Worm (Caenorhabditis elegans) whole organism, early embryonic: Measurements from ENCODE around the gene Y57A10B.7.

Source experiments
- B0310.2 ChIP-seq: sonication (generic microtip); optimal IDR thresholded peaks from 2 replicates; lab custom pipeline; 2016; ENCODE audit warnings: mild to moderate bottlenecking, missing genetic modification characterization, missing compliant biosample characterization
- F13C5.2 ChIP-seq: sonication (generic microtip); optimal IDR thresholded peaks from 2 replicates; lab custom pipeline; 2017; ENCODE audit warnings: mild to moderate bottlenecking, missing genetic modification characterization, inconsistent platforms, missing compliant biosample characterization
- aly-1 ChIP-seq: sonication (generic microtip); optimal IDR thresholded peaks from 2 replicates; lab custom pipeline; 2016; ENCODE audit warnings: missing genetic modification characterization, missing compliant biosample characterization
- ama-1 ChIP-seq: fragments of 150-350 bp; optimal IDR thresholded peaks from 2 replicates; lab custom pipeline; 2014
- ceh-13 ChIP-seq: fragments of 200-800 bp; sonication (Bioruptor generic); optimal IDR thresholded peaks from 2 replicates; lab custom pipeline; 2018; ENCODE audit warnings: mild to moderate bottlenecking, missing genetic modification characterization, missing compliant biosample characterization
- ceh-36 ChIP-seq: sonication (generic microtip); optimal IDR thresholded peaks from 2 replicates; lab custom pipeline; 2016; ENCODE audit warnings: missing genetic modification characterization, inconsistent platforms, missing compliant biosample characterization
- ets-7 ChIP-seq: sonication (generic microtip); optimal IDR thresholded peaks from 2 replicates; lab custom pipeline; 2016; ENCODE audit warnings: missing genotype, missing genetic modification characterization, missing compliant biosample characterization
- flt-1 ChIP-seq: fragments of 200-800 bp; sonication (Bioruptor generic); IDR thresholded peaks from 2 replicates; pipeline ENCODE4 v1.3.6; 2022; ENCODE audit warnings: missing genetic modification characterization, missing compliant biosample characterization
- hmbx-1 ChIP-seq: sonication (generic microtip); optimal IDR thresholded peaks from 2 replicates; lab custom pipeline; 2016; ENCODE audit warnings: mild to moderate bottlenecking, missing genetic modification characterization, missing compliant biosample characterization
- hmg-4 ChIP-seq: fragments of 200-800 bp; sonication (Bioruptor generic); optimal IDR thresholded peaks from 2 replicates; lab custom pipeline; 2018; ENCODE audit warnings: mild to moderate bottlenecking, missing genetic modification characterization, missing compliant biosample characterization
- hnd-1 ChIP-seq: sonication (generic microtip); optimal IDR thresholded peaks from 2 replicates; lab custom pipeline; 2016; ENCODE audit warnings: missing genetic modification characterization, missing compliant biosample characterization
- pes-1 ChIP-seq: fragments of 200-800 bp; sonication (Bioruptor generic); IDR thresholded peaks from 2 replicates; pipeline ENCODE4 v1.3.6; 2022; ENCODE audit warnings: missing genetic modification reagents, missing genetic modification characterization, missing compliant biosample characterization
- scrt-1 ChIP-seq: fragments of 200-800 bp; sonication (Bioruptor generic); IDR thresholded peaks from 2 replicates; pipeline ENCODE4 v1.3.6; 2022; ENCODE audit warnings: missing genetic modification characterization, missing compliant biosample characterization
- sea-1 ChIP-seq: fragments of 200-800 bp; sonication (Bioruptor generic); conservative IDR thresholded peaks from 2 replicates; pipeline ENCODE4 v1.3.6; 2022; ENCODE audit warnings: missing genetic modification characterization, missing compliant biosample characterization
- tbx-11 ChIP-seq: fragments of 200-800 bp; sonication (Bioruptor generic); IDR thresholded peaks from 2 replicates; pipeline ENCODE4 v1.3.6; 2022; ENCODE audit warnings: missing genetic modification characterization, missing compliant biosample characterization
- tbx-37 ChIP-seq: fragments of 200-800 bp; sonication (Bioruptor generic); conservative IDR thresholded peaks from 2 replicates; pipeline ENCODE4 v1.3.6; 2022; ENCODE audit warnings: missing genetic modification reagents, missing genetic modification characterization, missing compliant biosample characterization
- tra-4 ChIP-seq: sonication (generic microtip); optimal IDR thresholded peaks from 2 replicates; lab custom pipeline; 2017; ENCODE audit warnings: missing genetic modification characterization, missing compliant biosample characterization

Gene Y57A10B.7

ce11 chrII:12387487-12387886 lies 6.1 kb downstream of the Y57A10B.7 start:
- TF ChIP-seq ceh-13 (GFP tag; lab: Kevin White, UChicago), result no peak
- no peak for TF ChIP-seq hmg-4 (GFP tag; lab: Kevin White, UChicago)
- TF ChIP-seq tbx-37, result no peak

ce11 chrII:12386781-12387180 lies 6.8 kb downstream of the Y57A10B.7 start, which contains the start of gene sre-42:
TSS of gene sre-42 (minus strand) at chrII:12386881.
- TF ChIP-seq scrt-1 (GFP tag; lab: Robert Waterston, UW) (no peak), sea-1 (GFP tag; lab: Robert Waterston, UW) (no peak), aly-1 (tag; lab: Kevin White, UChicago) (no peak), ama-1 (no peak), pes-1 (no peak), ceh-13 (GFP tag; lab: Kevin White, UChicago) (no peak), tra-4 (no peak), ets-7 (tag; lab: Kevin White, UChicago) (no peak), hmg-4 (GFP tag; lab: Kevin White, UChicago) (no peak), hnd-1 (tag; lab: Kevin White, UChicago) (no peak), B0310.2 (tag; lab: Kevin White, UChicago) (no peak), ceh-36 (tag; lab: Kevin White, UChicago) (no peak), hmbx-1 (no peak), tbx-11 (GFP tag; lab: Robert Waterston, UW) (no peak), F13C5.2 (tag; lab: Kevin White, UChicago) (no peak), flt-1 (no peak), tbx-37 (no peak)

DNA sequence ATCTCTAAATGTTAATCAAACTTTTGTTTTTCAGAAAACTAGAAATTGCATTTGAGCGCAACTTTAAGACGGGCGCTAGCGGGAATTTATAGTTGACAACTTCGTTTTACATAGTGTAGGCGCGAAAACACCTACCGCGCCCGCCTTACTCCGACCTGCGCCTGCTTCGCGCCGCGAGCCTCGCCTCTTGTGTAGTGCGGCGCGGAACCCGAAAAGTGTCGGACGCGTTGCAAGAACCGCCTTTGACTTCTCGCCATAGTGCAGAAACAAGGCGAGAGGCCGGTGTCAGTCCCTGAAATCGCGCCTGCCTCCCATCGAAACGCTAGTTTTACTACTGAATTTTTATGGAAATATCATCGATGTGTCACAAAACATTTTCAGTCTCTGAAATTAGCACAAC lies 7.8 kb downstream of the Y57A10B.7 start:
- TF ChIP-seq hmbx-1 (no peak), aly-1 (tag; lab: Kevin White, UChicago) (no peak), sea-1 (GFP tag; lab: Robert Waterston, UW) (no peak), ceh-13 (GFP tag; lab: Kevin White, UChicago) (no peak), scrt-1 (GFP tag; lab: Robert Waterston, UW) (no peak), hnd-1 (tag; lab: Kevin White, UChicago) (no peak), flt-1 (no peak), B0310.2 (tag; lab: Kevin White, UChicago) (no peak), tbx-37 (no peak), F13C5.2 (tag; lab: Kevin White, UChicago) (no peak), ceh-36 (tag; lab: Kevin White, UChicago) (no peak), ets-7 (tag; lab: Kevin White, UChicago) (no peak), tbx-11 (GFP tag; lab: Robert Waterston, UW) (no peak), hmg-4 (GFP tag; lab: Kevin White, UChicago) (no peak)

DNA sequence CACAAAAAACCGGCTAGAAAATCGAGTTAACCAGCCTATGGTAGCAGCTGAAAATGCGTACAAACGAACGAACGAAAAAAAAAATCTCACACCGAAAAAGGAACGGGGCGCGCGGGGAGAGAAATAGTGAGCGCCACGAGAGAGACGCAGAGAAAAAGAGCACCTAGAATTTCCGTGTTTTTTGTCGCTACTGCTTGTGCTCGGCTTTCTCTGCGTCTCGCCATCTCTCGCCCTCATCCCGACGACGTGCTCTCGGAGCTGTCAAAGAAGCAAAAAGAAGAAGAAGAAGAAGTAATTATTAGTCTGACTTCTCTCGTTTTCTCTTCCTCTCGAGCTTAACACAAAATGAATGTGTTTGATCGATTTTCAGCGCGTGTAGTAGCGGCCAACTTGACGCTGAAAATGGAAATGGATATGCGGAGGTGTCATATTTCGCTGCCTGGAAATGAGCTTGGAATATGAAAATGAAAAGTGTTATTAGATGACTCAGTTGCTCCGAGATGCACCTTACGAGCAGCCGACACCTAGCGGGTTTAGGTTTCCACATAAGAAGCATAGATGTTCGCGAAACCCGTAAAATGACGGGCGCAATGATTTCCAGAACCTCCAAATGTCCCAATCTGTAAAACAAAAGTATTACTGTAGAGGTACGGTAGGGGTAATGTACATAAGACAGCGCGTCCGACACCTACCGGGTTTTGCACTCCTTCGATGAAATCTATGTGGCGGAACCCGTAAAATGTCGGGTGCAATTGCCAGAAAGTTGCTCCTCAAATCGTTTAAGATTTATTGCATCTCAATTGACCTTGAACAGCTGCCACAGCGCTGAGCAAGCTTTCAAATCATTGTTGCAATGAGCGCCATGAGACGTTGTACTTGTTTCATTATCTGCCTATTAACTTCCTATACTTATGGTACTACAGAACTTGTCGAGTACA lies 10.7 kb downstream of the Y57A10B.7 start, which contains the start of gene btb-14:
btb-14 (plus strand) TSS at position 839 of the 938 bp plus-strand sequence.
- TF ChIP-seq tbx-11 (GFP tag; lab: Robert Waterston, UW) (no peak), hnd-1 (tag; lab: Kevin White, UChicago) (no peak), ets-7 (tag; lab: Kevin White, UChicago) (no peak), tbx-37 (no peak), F13C5.2 (tag; lab: Kevin White, UChicago) (no peak), hmg-4 (GFP tag; lab: Kevin White, UChicago) (no peak), tra-4 (no peak), B0310.2 (tag; lab: Kevin White, UChicago) (no peak), ceh-13 (GFP tag; lab: Kevin White, UChicago) (no peak), ama-1 (no peak), scrt-1 (GFP tag; lab: Robert Waterston, UW) (no peak)

- TF ChIP-seq ceh-36 (tag; lab: Kevin White, UChicago), result peak; percentile 76
- no peak for TF ChIP-seq ama-1
Measured at ce11 chrII:12380888-12381287, 12.7 kb downstream of the Y57A10B.7 start.

DNA sequence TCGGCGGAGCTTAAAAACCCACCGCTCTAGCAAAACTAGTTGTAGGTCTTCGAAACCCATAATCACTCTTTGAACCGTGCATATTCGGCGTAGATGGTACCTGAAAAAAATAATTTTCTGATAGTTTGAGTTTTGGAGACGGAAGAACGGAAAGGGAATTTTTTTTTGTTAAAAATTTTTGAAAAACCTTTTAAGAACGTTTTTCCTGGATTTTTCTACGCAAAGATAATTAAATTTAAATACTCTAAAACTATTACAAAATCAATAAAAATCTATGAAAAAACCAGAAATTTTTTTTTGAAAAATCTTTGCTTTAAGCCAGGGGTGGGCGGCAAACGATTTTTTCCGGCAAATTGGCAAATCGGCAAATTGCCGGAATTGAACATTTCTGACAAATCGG lies 14.2 kb downstream of the Y57A10B.7 start, which contains the start of gene marc-5:
marc-5 (minus strand) TSS at position 101 of the 400 bp plus-strand sequence.
- TF ChIP-seq B0310.2 (tag; lab: Kevin White, UChicago) (no peak), F13C5.2 (tag; lab: Kevin White, UChicago) (no peak), hnd-1 (tag; lab: Kevin White, UChicago) (no peak), tbx-37 (no peak), ama-1 (no peak), tbx-11 (GFP tag; lab: Robert Waterston, UW) (no peak), ets-7 (tag; lab: Kevin White, UChicago) (no peak), scrt-1 (GFP tag; lab: Robert Waterston, UW) (no peak), sea-1 (GFP tag; lab: Robert Waterston, UW) (no peak), hmbx-1 (no peak), ceh-13 (GFP tag; lab: Kevin White, UChicago) (no peak), flt-1 (no peak), hmg-4 (GFP tag; lab: Kevin White, UChicago) (no peak), pes-1 (no peak), ceh-36 (tag; lab: Kevin White, UChicago) (no peak), aly-1 (tag; lab: Kevin White, UChicago) (no peak)

DNA sequence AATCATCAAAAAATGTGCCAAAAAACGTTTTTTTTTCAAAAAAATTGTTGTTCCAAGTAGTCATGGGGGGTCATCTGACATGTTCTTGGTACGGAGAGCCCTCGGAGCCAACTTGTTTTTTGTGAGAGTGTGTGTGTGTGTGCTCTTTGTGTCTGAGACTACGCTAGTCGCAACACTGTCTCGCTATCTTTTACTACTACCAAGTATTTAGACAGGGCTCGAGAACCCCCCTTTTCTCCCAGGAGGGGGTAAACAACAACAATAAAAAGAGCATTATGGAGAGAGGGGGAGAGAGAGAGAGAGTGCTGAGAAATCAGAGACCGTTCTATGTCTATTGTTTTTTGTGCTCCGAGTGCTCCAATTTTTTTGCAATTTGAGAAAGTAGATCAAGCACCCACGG lies 14.8 kb downstream of the Y57A10B.7 start:
- TF ChIP-seq ceh-13 (GFP tag; lab: Kevin White, UChicago) (no peak), scrt-1 (GFP tag; lab: Robert Waterston, UW) (no peak), tra-4 (no peak), aly-1 (tag; lab: Kevin White, UChicago) (no peak), ama-1 (no peak), ets-7 (tag; lab: Kevin White, UChicago) (no peak)
